Worm (Caenorhabditis elegans) whole organism, late embryonic: ENCODE results near the gene hpo-28.

Source experiments
- C08G9.2 ChIP-seq: sonication (generic microtip); optimal IDR thresholded peaks from 2 replicates; lab custom pipeline; 2016; ENCODE audit warnings: mild to moderate bottlenecking, missing genetic modification characterization, moderate library complexity, missing compliant biosample characterization
- K02D7.2 ChIP-seq: sonication (generic microtip); optimal IDR thresholded peaks from 2 replicates; lab custom pipeline; 2017; ENCODE audit warnings: mild to moderate bottlenecking, missing genetic modification characterization, missing compliant biosample characterization
- ahr-1 ChIP-seq: sonication (generic microtip); optimal IDR thresholded peaks from 2 replicates; lab custom pipeline; 2016; ENCODE audit warnings: missing genetic modification characterization, missing compliant biosample characterization
- ama-1 ChIP-seq: fragments of 150-350 bp; optimal IDR thresholded peaks from 2 replicates; lab custom pipeline; 2014
- ceh-14 ChIP-seq: sonication (generic microtip); optimal IDR thresholded peaks from 2 replicates; lab custom pipeline; 2016; ENCODE audit warnings: missing genotype, missing genetic modification characterization, missing compliant biosample characterization
- ceh-18 ChIP-seq: sonication (generic microtip); optimal IDR thresholded peaks from 2 replicates; lab custom pipeline; 2016; ENCODE audit warnings: missing genetic modification characterization, missing compliant biosample characterization
- ceh-2 ChIP-seq: sonication (generic microtip); optimal IDR thresholded peaks from 2 replicates; lab custom pipeline; 2016; ENCODE audit warnings: missing genotype, missing genetic modification characterization, missing compliant biosample characterization
- ceh-22 ChIP-seq: sonication (generic microtip); optimal IDR thresholded peaks from 2 replicates; lab custom pipeline; 2017; ENCODE audit warnings: missing biosample characterization, missing genetic modification characterization
- ceh-24 ChIP-seq: sonication (generic microtip); optimal IDR thresholded peaks from 2 replicates; lab custom pipeline; 2016; ENCODE audit warnings: mild to moderate bottlenecking, missing genetic modification characterization, missing compliant biosample characterization
- ceh-34 ChIP-seq: sonication (generic microtip); optimal IDR thresholded peaks from 2 replicates; lab custom pipeline; 2016; ENCODE audit warnings: mild to moderate bottlenecking, missing genetic modification characterization, missing compliant biosample characterization
- ceh-48 ChIP-seq: sonication (generic microtip); optimal IDR thresholded peaks from 2 replicates; lab custom pipeline; 2016; ENCODE audit warnings: missing genetic modification characterization, inconsistent platforms, missing compliant biosample characterization
- ceh-6 ChIP-seq: fragments of 200-800 bp; sonication (Bioruptor generic); optimal IDR thresholded peaks from 2 replicates; lab custom pipeline; 2018; ENCODE audit warnings: mild to moderate bottlenecking, missing genetic modification characterization, missing compliant biosample characterization
- dmd-4 ChIP-seq: sonication (generic microtip); optimal IDR thresholded peaks from 2 replicates; lab custom pipeline; 2016; ENCODE audit warnings: borderline replicate concordance, missing genetic modification characterization, missing compliant biosample characterization
- elt-2 ChIP-seq: sonication (generic microtip); optimal IDR thresholded peaks from 2 replicates; lab custom pipeline; 2016; ENCODE audit warnings: missing genetic modification reagents, missing genetic modification characterization, missing compliant biosample characterization
- ets-4 ChIP-seq: sonication (generic microtip); optimal IDR thresholded peaks from 2 replicates; lab custom pipeline; 2016; ENCODE audit warnings: missing genetic modification characterization, missing compliant biosample characterization
- eyg-1 ChIP-seq: sonication (generic microtip); optimal IDR thresholded peaks from 2 replicates; lab custom pipeline; 2016; ENCODE audit warnings: missing genotype, missing genetic modification characterization, missing compliant biosample characterization
- hlh-8 ChIP-seq: sonication (generic microtip); optimal IDR thresholded peaks from 2 replicates; lab custom pipeline; 2016; ENCODE audit warnings: missing genotype, missing genetic modification characterization, missing compliant biosample characterization
- lin-11 ChIP-seq: fragments of 200-800 bp; sonication (Bioruptor generic); optimal IDR thresholded peaks from 2 replicates; lab custom pipeline; 2018; ENCODE audit warnings: mild to moderate bottlenecking, missing genetic modification characterization, missing compliant biosample characterization
- madf-2 ChIP-seq: sonication (generic microtip); optimal IDR thresholded peaks from 2 replicates; lab custom pipeline; 2017; ENCODE audit warnings: missing genetic modification characterization, missing compliant biosample characterization
- npax-4 ChIP-seq: sonication (generic microtip); optimal IDR thresholded peaks from 2 replicates; lab custom pipeline; 2016; ENCODE audit warnings: missing genetic modification characterization, missing compliant biosample characterization
- pat-9 ChIP-seq: fragments of 200-800 bp; sonication (Bioruptor generic); optimal IDR thresholded peaks from 2 replicates; lab custom pipeline; 2018; ENCODE audit warnings: mild to moderate bottlenecking, missing genetic modification characterization, moderate library complexity, missing compliant biosample characterization
- pax-1 ChIP-seq: fragments of 150-350 bp; optimal IDR thresholded peaks from 2 replicates; lab custom pipeline; 2014; ENCODE audit warnings: missing biosample characterization, missing genetic modification characterization
- pha-4 ChIP-seq: fragments of 150-350 bp; optimal IDR thresholded peaks from 2 replicates; lab custom pipeline; 2018; ENCODE audit warnings: missing biosample characterization, missing genetic modification reagents, missing genetic modification characterization
- rnt-1 ChIP-seq: sonication (generic microtip); optimal IDR thresholded peaks from 2 replicates; lab custom pipeline; 2016; ENCODE audit warnings: missing genetic modification characterization, missing compliant biosample characterization
- sdc-2 ChIP-seq: sonication (generic microtip); optimal IDR thresholded peaks from 2 replicates; lab custom pipeline; 2016; ENCODE audit warnings: missing genotype, missing genetic modification characterization, missing compliant biosample characterization
- sox-4 ChIP-seq: sonication (generic microtip); optimal IDR thresholded peaks from 2 replicates; lab custom pipeline; 2017; ENCODE audit warnings: mild to moderate bottlenecking, missing genetic modification characterization, inconsistent platforms, missing compliant biosample characterization
- syd-9 ChIP-seq: sonication (generic microtip); optimal IDR thresholded peaks from 2 replicates; lab custom pipeline; 2016; ENCODE audit warnings: mild to moderate bottlenecking, missing genetic modification characterization, moderate library complexity, missing compliant biosample characterization
- ttx-3 ChIP-seq: sonication (generic microtip); optimal IDR thresholded peaks from 2 replicates; lab custom pipeline; 2016; ENCODE audit warnings: missing genetic modification reagents, missing genetic modification characterization, missing compliant biosample characterization
- zip-5 ChIP-seq: sonication (generic microtip); optimal IDR thresholded peaks from 2 replicates; lab custom pipeline; 2016; ENCODE audit warnings: missing genetic modification characterization, missing compliant biosample characterization
- ztf-16 ChIP-seq: sonication (generic microtip); optimal IDR thresholded peaks from 2 replicates; lab custom pipeline; 2017; ENCODE audit warnings: missing genetic modification characterization, missing compliant biosample characterization

Gene hpo-28

ce11 chrIII:5740666-5741065, 31.5 kb upstream of the hpo-28 start, which contains the start of gene B0244.16:
TSS of gene B0244.16 (plus strand) at chrIII:5740966.
- TF ChIP-seq ets-4 (tag; lab: Kevin White, UChicago) (no peak), npax-4 (tag; lab: Kevin White, UChicago) (no peak), ceh-6 (GFP tag; lab: Kevin White, UChicago) (no peak), rnt-1 (tag; lab: Kevin White, UChicago) (no peak), hlh-8 (tag; lab: Kevin White, UChicago) (no peak), ceh-24 (tag; lab: Kevin White, UChicago) (no peak), zip-5 (tag; lab: Kevin White, UChicago) (no peak), pha-4 (tag; lab: Kevin White, UChicago) (no peak), sdc-2 (no peak), K02D7.2 (tag; lab: Kevin White, UChicago) (no peak), madf-2 (tag; lab: Kevin White, UChicago) (no peak), sox-4 (tag; lab: Kevin White, UChicago) (no peak), ttx-3 (no peak), ama-1 (no peak), ceh-14 (tag; lab: Kevin White, UChicago) (no peak), ceh-18 (tag; lab: Kevin White, UChicago) (no peak)

- TF ChIP-seq sdc-2 = no peak
- TF ChIP-seq ama-1 = no peak
- no peak for TF ChIP-seq C08G9.2 (tag; lab: Kevin White, UChicago)
- no peak for TF ChIP-seq pat-9
- no peak for TF ChIP-seq syd-9 (tag; lab: Kevin White, UChicago)
- no peak for TF ChIP-seq zip-5 (tag; lab: Kevin White, UChicago)
- no peak for TF ChIP-seq ceh-48
- TF ChIP-seq pax-1 (tag; lab: Kevin White, UChicago) = no peak
Observed at ce11 chrIII:5737708-5738107, 28.6 kb upstream of the hpo-28 start, which contains the start of gene B0244.6. TSS of gene B0244.6 (plus strand) at chrIII:5738008.

- TF ChIP-seq elt-2 (tag; lab: Kevin White, UChicago) = peak; percentile 73
- no peak for TF ChIP-seq ceh-22 (tag; lab: Kevin White, UChicago)
Observed at ce11 chrIII:5734905-5735304, 25.8 kb upstream of the hpo-28 start, which contains the start of gene B0244.10. TSS of gene B0244.10 (plus strand) at chrIII:5735158.

- TF ChIP-seq ahr-1 (tag; lab: Kevin White, UChicago) (no peak), ceh-2 (tag; lab: Kevin White, UChicago) (no peak), lin-11 (tag; lab: Kevin White, UChicago) (no peak), ztf-16 (tag; lab: Kevin White, UChicago) (no peak), C08G9.2 (tag; lab: Kevin White, UChicago) (no peak), ceh-34 (tag; lab: Kevin White, UChicago) (no peak), dmd-4 (tag; lab: Kevin White, UChicago) (no peak), eyg-1 (tag; lab: Kevin White, UChicago) (no peak), sdc-2 (no peak)
Observed at ce11 chrIII:5734328-5734727, 25.2 kb upstream of the hpo-28 start.

- TF ChIP-seq ama-1 (no peak), elt-2 (tag; lab: Kevin White, UChicago) (peak; percentile 30)
Observed at ce11 chrIII:5732925-5733324, 23.8 kb upstream of the hpo-28 start, which contains the start of gene B0244.17. TSS of gene B0244.17 (plus strand) at chrIII:5733225.

ce11 chrIII:5730980-5731636, 22.0 kb upstream of the hpo-28 start, which contains the start of the genes B0244.9 and B0244.7:
TSS of gene B0244.9 (minus strand) at chrIII:5731030.
TSS of gene B0244.7 (plus strand) at chrIII:5731501.
- TF ChIP-seq pha-4 (tag; lab: Kevin White, UChicago) (no peak), elt-2 (tag; lab: Kevin White, UChicago) (peak; percentile 65)
